Fruit fly (Drosophila melanogaster) whole organism, embryonic: ENCODE data around the gene RpS28b.

Experiments
- Atf-2 ChIP-seq: fragments of 200-800 bp; sonication (Bioruptor generic); optimal IDR thresholded peaks from 2 replicates; lab custom pipeline; 2016; ENCODE audit warnings: missing biosample characterization, missing genetic modification characterization
- CG10147 ChIP-seq: fragments of 200-800 bp; sonication (Bioruptor generic); optimal IDR thresholded peaks from 2 replicates; lab custom pipeline; 2019; ENCODE audit warnings: missing biosample characterization, mild to moderate bottlenecking, missing genetic modification characterization, moderate library complexity
- CG11504 ChIP-seq: fragments of 200-800 bp; sonication (Bioruptor generic); optimal IDR thresholded peaks from 3 replicates; lab custom pipeline; 2019; ENCODE audit warnings: missing biosample characterization, mild to moderate bottlenecking, missing genetic modification characterization, moderate library complexity
- CG11696 ChIP-seq: fragments of 200-800 bp; sonication (Bioruptor generic); IDR thresholded peaks from 2 replicates; pipeline ENCODE4 v1.3.6; 2022; ENCODE audit warnings: missing biosample characterization, missing genetic modification characterization
- CG12104 ChIP-seq: fragments of 200-800 bp; sonication (Bioruptor generic); optimal IDR thresholded peaks from 3 replicates; lab custom pipeline; 2016; ENCODE audit warnings: missing biosample characterization, missing genetic modification characterization
- CG1233 ChIP-seq: fragments of 200-800 bp; sonication (Bioruptor generic); optimal IDR thresholded peaks from 4 replicates; lab custom pipeline; 2018; ENCODE audit warnings: missing biosample characterization, mild to moderate bottlenecking, missing genetic modification characterization
- CG12391 ChIP-seq: fragments of 200-800 bp; sonication (Bioruptor generic); optimal IDR thresholded peaks from 3 replicates; lab custom pipeline; 2018; ENCODE audit warnings: missing biosample characterization, mild to moderate bottlenecking, missing genetic modification characterization, moderate library complexity
- CG13123 ChIP-seq: fragments of 200-800 bp; sonication (Bioruptor generic); optimal IDR thresholded peaks from 2 replicates; lab custom pipeline; 2016; ENCODE audit warnings: missing biosample characterization, missing genetic modification characterization
- CG13296 ChIP-seq: fragments of 200-800 bp; sonication (Bioruptor generic); optimal IDR thresholded peaks from 3 replicates; lab custom pipeline; 2018; ENCODE audit warnings: missing biosample characterization, mild to moderate bottlenecking, missing genetic modification characterization
- CG13424 ChIP-seq: fragments of 200-800 bp; sonication (Bioruptor generic); optimal IDR thresholded peaks from 2 replicates; lab custom pipeline; 2019; ENCODE audit warnings: missing biosample characterization, mild to moderate bottlenecking, missing genetic modification characterization, moderate library complexity
- CG13624 ChIP-seq: fragments of 200-800 bp; sonication (Bioruptor generic); optimal IDR thresholded peaks from 2 replicates; lab custom pipeline; 2016; ENCODE audit warnings: missing biosample characterization, missing genetic modification characterization
- CG16815 ChIP-seq: fragments of 200-800 bp; sonication (Bioruptor generic); optimal IDR thresholded peaks from 3 replicates; lab custom pipeline; 2017; ENCODE audit warnings: missing biosample characterization, mild to moderate bottlenecking, missing genetic modification characterization
- CG17802 ChIP-seq: fragments of 200-800 bp; sonication (Bioruptor generic); optimal IDR thresholded peaks from 2 replicates; lab custom pipeline; 2018; ENCODE audit warnings: missing biosample characterization, mild to moderate bottlenecking, missing genetic modification characterization, moderate library complexity
- CG33557 ChIP-seq: fragments of 200-800 bp; sonication (Bioruptor generic); optimal IDR thresholded peaks from 2 replicates; lab custom pipeline; 2019; ENCODE audit warnings: missing biosample characterization, mild to moderate bottlenecking, missing genetic modification characterization, moderate library complexity
- CG34224 ChIP-seq: fragments of 200-800 bp; sonication (Bioruptor generic); IDR thresholded peaks from 3 replicates; pipeline ENCODE4 v1.3.6; 2022; ENCODE audit warnings: missing biosample characterization, missing genetic modification characterization; ENCODE audit not compliant: partially characterized antibody
- CG3995 ChIP-seq: fragments of 200-800 bp; sonication (Bioruptor generic); optimal IDR thresholded peaks from 3 replicates; lab custom pipeline; 2016; ENCODE audit warnings: missing biosample characterization, missing genetic modification characterization
- CG4404 ChIP-seq: fragments of 200-800 bp; sonication (Bioruptor generic); IDR thresholded peaks from 2 replicates; pipeline ENCODE4 v1.3.6; 2022; ENCODE audit warnings: missing biosample characterization, missing genetic modification characterization
- CG4424 ChIP-seq: fragments of 200-800 bp; sonication (Bioruptor generic); optimal IDR thresholded peaks from 3 replicates; lab custom pipeline; 2016; ENCODE audit warnings: missing biosample characterization, missing genetic modification characterization
- CG6813 ChIP-seq: fragments of 200-800 bp; sonication (Bioruptor generic); optimal IDR thresholded peaks from 2 replicates; lab custom pipeline; 2017; ENCODE audit warnings: missing biosample characterization, missing genetic modification characterization, mild to moderate bottlenecking, moderate library complexity, missing genetic modification reagents
- CG8478 ChIP-seq: fragments of >200 bp; optimal IDR thresholded peaks from 2 replicates; lab custom pipeline; 2018
- CG9727 ChIP-seq: fragments of 200-800 bp; sonication (Bioruptor generic); optimal IDR thresholded peaks from 3 replicates; lab custom pipeline; 2017; ENCODE audit warnings: missing biosample characterization, mild to moderate bottlenecking, missing genetic modification characterization
- CG9876 ChIP-seq: fragments of 200-800 bp; sonication (Bioruptor generic); optimal IDR thresholded peaks from 2 replicates; lab custom pipeline; 2016; ENCODE audit warnings: missing biosample characterization, missing genetic modification characterization
- CTCF ChIP-seq: fragments of 200-800 bp; sonication (Bioruptor generic); optimal IDR thresholded peaks from 2 replicates; lab custom pipeline; 2017; ENCODE audit warnings: missing biosample characterization, mild to moderate bottlenecking, missing genetic modification characterization, moderate library complexity
- Dip2 ChIP-seq: fragments of 200-800 bp; sonication (Bioruptor generic); IDR thresholded peaks from 2 replicates; pipeline ENCODE4 v1.3.6; 2022; ENCODE audit warnings: missing biosample characterization, missing genetic modification characterization
- Doc3 ChIP-seq: fragments of 200-800 bp; sonication (Bioruptor generic); IDR thresholded peaks from 3 replicates; pipeline ENCODE4 v1.3.6; 2022; ENCODE audit warnings: missing biosample characterization, missing genetic modification characterization; ENCODE audit not compliant: partially characterized antibody
- H2.0 ChIP-seq: fragments of 200-800 bp; sonication (Bioruptor generic); IDR thresholded peaks from 2 replicates; pipeline ENCODE4 v1.3.6; 2022; ENCODE audit warnings: missing biosample characterization, missing genetic modification characterization
- HmgZ ChIP-seq: fragments of 200-800 bp; sonication (Bioruptor generic); optimal IDR thresholded peaks from 2 replicates; lab custom pipeline; 2018; ENCODE audit warnings: missing biosample characterization, mild to moderate bottlenecking, missing genetic modification characterization
- Max ChIP-seq: fragments of 200-800 bp; sonication (Bioruptor generic); optimal IDR thresholded peaks from 2 replicates; lab custom pipeline; 2016; ENCODE audit warnings: missing biosample characterization, mild to moderate bottlenecking, missing genetic modification characterization
- Med ChIP-seq: fragments of 200-800 bp; sonication (Bioruptor generic); peaks from one replicate; lab custom pipeline; 2016; ENCODE audit warnings: missing biosample characterization, missing genetic modification characterization, mild to moderate bottlenecking, inconsistent platforms, moderate library complexity
- Oli ChIP-seq: fragments of 200-800 bp; sonication (Bioruptor generic); optimal IDR thresholded peaks from 2 replicates; lab custom pipeline; 2018; ENCODE audit warnings: missing biosample characterization, mild to moderate bottlenecking, missing genetic modification characterization, moderate library complexity
- Pdp1 ChIP-seq, 2 experiments: fragments of 200-800 bp; sonication (Bioruptor generic); optimal IDR thresholded peaks; 3 replicates each; lab custom pipeline; 2016; ENCODE audit warnings: missing biosample characterization in 2 of 2, missing genetic modification characterization in 2 of 2, mild to moderate bottlenecking in 1 of 2, moderate library complexity in 1 of 2
- Ptx1 ChIP-seq: fragments of 200-800 bp; sonication (Bioruptor generic); IDR thresholded peaks from 2 replicates; pipeline ENCODE4 v1.3.6; 2022; ENCODE audit warnings: missing biosample characterization, missing genetic modification characterization
- Rfx ChIP-seq: fragments of 200-800 bp; sonication (Bioruptor generic); IDR thresholded peaks from 2 replicates; pipeline ENCODE4 v1.3.6; 2022; ENCODE audit warnings: missing biosample characterization, missing genetic modification characterization
- Rx ChIP-seq: fragments of 200-800 bp; sonication (Bioruptor generic); IDR thresholded peaks from 2 replicates; pipeline ENCODE4 v1.3.6; 2022; ENCODE audit warnings: missing biosample characterization, missing genetic modification characterization
- Scr ChIP-seq: fragments of 200-800 bp; sonication (Bioruptor generic); IDR thresholded peaks from 2 replicates; pipeline ENCODE4 v1.3.6; 2022; ENCODE audit warnings: missing biosample characterization, missing genetic modification characterization; ENCODE audit not compliant: partially characterized antibody
- Ssrp ChIP-seq: fragments of 200-800 bp; sonication (Bioruptor generic); optimal IDR thresholded peaks from 2 replicates; lab custom pipeline; 2018; ENCODE audit warnings: missing biosample characterization, mild to moderate bottlenecking, missing genetic modification characterization, moderate library complexity
- dati ChIP-seq: fragments of 200-800 bp; sonication (Bioruptor generic); IDR thresholded peaks from 2 replicates; pipeline ENCODE4 v1.3.6; 2022; ENCODE audit warnings: missing biosample characterization, missing genetic modification characterization
- dpn ChIP-seq, 2 experiments: fragments of 200-800 bp; sonication (Bioruptor generic); optimal IDR thresholded peaks; 3 replicates each; lab custom pipeline; 2016; ENCODE audit warnings: missing biosample characterization in 2 of 2, missing genetic modification characterization in 2 of 2
- exex ChIP-seq: fragments of 200-800 bp; sonication (Bioruptor generic); optimal IDR thresholded peaks from 4 replicates; lab custom pipeline; 2018; ENCODE audit warnings: missing biosample characterization, mild to moderate bottlenecking, missing genetic modification characterization, moderate library complexity
- fd3F ChIP-seq: fragments of 200-800 bp; sonication (Bioruptor generic); optimal IDR thresholded peaks from 2 replicates; lab custom pipeline; 2018; ENCODE audit warnings: missing biosample characterization, mild to moderate bottlenecking, missing genetic modification characterization, moderate library complexity
- fd96Cb ChIP-seq: fragments of 200-800 bp; sonication (Bioruptor generic); optimal IDR thresholded peaks from 2 replicates; lab custom pipeline; 2018; ENCODE audit warnings: missing biosample characterization, mild to moderate bottlenecking, missing genetic modification characterization, moderate library complexity
- ind ChIP-seq: fragments of 200-800 bp; sonication (Bioruptor generic); optimal IDR thresholded peaks from 3 replicates; lab custom pipeline; 2016; ENCODE audit warnings: missing biosample characterization, missing genetic modification characterization
- jigr1 ChIP-seq: fragments of 200-800 bp; sonication (Bioruptor generic); IDR thresholded peaks from 3 replicates; pipeline ENCODE4 v1.3.6; 2022; ENCODE audit warnings: missing biosample characterization, missing genetic modification characterization
- lmd ChIP-seq: fragments of 200-800 bp; sonication (Bioruptor generic); IDR thresholded peaks from 2 replicates; pipeline ENCODE4 v1.3.6; 2022; ENCODE audit warnings: missing biosample characterization, missing genetic modification characterization
- lola ChIP-seq, 3 experiments: fragments of >200 bp in 2 of 3; fragments of 200-800 bp in 1 of 3; sonication (Bioruptor generic) in 1 of 3; optimal IDR thresholded peaks; 2 replicates each; lab custom pipeline; 2017 to 2019; ENCODE audit warnings: missing biosample characterization in 3 of 3, missing genetic modification characterization in 3 of 3, mild to moderate bottlenecking in 1 of 3, moderate library complexity in 1 of 3
- onecut ChIP-seq: fragments of 200-800 bp; sonication (Bioruptor generic); IDR thresholded peaks from 2 replicates; pipeline ENCODE4 v1.3.6; 2022; ENCODE audit warnings: missing biosample characterization, missing genetic modification characterization
- ro ChIP-seq: fragments of 200-800 bp; sonication (Bioruptor generic); IDR thresholded peaks from 2 replicates; pipeline ENCODE4 v1.3.6; 2022; ENCODE audit warnings: missing biosample characterization, missing genetic modification characterization
- sima ChIP-seq: fragments of 200-800 bp; sonication (Bioruptor generic); optimal IDR thresholded peaks from 2 replicates; lab custom pipeline; 2016; ENCODE audit warnings: missing biosample characterization, missing genetic modification characterization
- sug ChIP-seq: fragments of 200-800 bp; optimal IDR thresholded peaks from 2 replicates; lab custom pipeline; 2019; ENCODE audit warnings: missing biosample characterization, mild to moderate bottlenecking, missing genetic modification characterization, moderate library complexity
- unpg ChIP-seq: fragments of 200-800 bp; sonication (Bioruptor generic); optimal IDR thresholded peaks from 3 replicates; lab custom pipeline; 2018; ENCODE audit warnings: missing biosample characterization, mild to moderate bottlenecking, missing genetic modification characterization, moderate library complexity
- usp ChIP-seq: fragments of >200 bp; optimal IDR thresholded peaks from 2 replicates; lab custom pipeline; 2017; ENCODE audit warnings: missing biosample characterization, missing genetic modification characterization

RpS28b gene

DNA sequence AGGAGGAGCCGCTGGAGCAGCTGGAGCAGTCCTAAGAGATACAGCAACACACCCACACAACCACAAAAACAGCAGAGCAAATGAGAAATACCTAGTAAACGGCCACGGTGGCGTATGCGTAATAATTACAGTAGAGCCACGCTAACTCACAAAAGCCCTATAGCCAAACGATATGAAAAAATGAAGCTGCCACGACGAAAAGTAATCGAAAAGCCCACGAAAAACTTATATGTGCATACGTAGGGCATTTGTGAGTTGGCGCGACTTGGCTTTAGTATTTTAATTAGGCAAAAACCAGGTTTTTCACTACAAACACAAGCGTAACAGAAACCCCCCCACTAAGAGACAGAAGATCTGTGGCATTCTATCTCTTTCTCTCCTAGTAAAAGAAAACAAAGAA lies 33.5 kb downstream of the RpS28b start (continued):
- TF ChIP-seq unpg (GFP tag; lab: Kevin White, UChicago), result peak; percentile 4
- no peak for TF ChIP-seq CG4424 (GFP tag; lab: Kevin White, UChicago)
- no peak for TF ChIP-seq CTCF (GFP tag; lab: Kevin White, UChicago)
- no peak for TF ChIP-seq Doc3 (GFP tag; lab: Robert Waterston, UW)
- TF ChIP-seq Rx (GFP tag; lab: Robert Waterston, UW), result no peak
- peak; percentile 16 for TF ChIP-seq Oli (tag; lab: Kevin White, UChicago)
- TF ChIP-seq dati (GFP tag; lab: Robert Waterston, UW), result no peak
- 0 out of 2 replicates have a peak, but pooled peaks have one; percentile 24 for TF ChIP-seq Ptx1 (GFP tag; lab: Robert Waterston, UW)
- no peak for TF ChIP-seq CG9876 (GFP tag; lab: Kevin White, UChicago)
- TF ChIP-seq ind (GFP tag; lab: Kevin White, UChicago), result peak; percentile 9
- TF ChIP-seq sima (GFP tag; lab: Kevin White, UChicago), result no peak
- TF ChIP-seq CG8478 (lab: Kevin White, UChicago), result no peak
- peak; percentile 33 for TF ChIP-seq CG11504
- TF ChIP-seq CG13624 (GFP tag; lab: Kevin White, UChicago), result no peak
- TF ChIP-seq fd3F (GFP tag; lab: Kevin White, UChicago), result no peak
- TF ChIP-seq CG11696 (GFP tag; lab: Robert Waterston, UW), result no peak
- TF ChIP-seq CG13296 (GFP tag; lab: Kevin White, UChicago), result peak; percentile 13
- no peak for TF ChIP-seq Max (GFP tag; lab: Kevin White, UChicago)
- no peak for TF ChIP-seq ro (GFP tag; lab: Robert Waterston, UW)
- TF ChIP-seq Atf-2 (GFP tag; lab: Kevin White, UChicago), result no peak
- TF ChIP-seq dpn (GFP tag; optimal IDR thresholded peaks at IDR 0.05; lab: Kevin White, UChicago), result peak; percentile 7
- no peak for TF ChIP-seq CG33557 (GFP tag; lab: Kevin White, UChicago)
- no peak for TF ChIP-seq CG34224
- TF ChIP-seq sug (tag; lab: Kevin White, UChicago), result peak; percentile 25
- TF ChIP-seq, all 482 proteins: peak for 70

- TF ChIP-seq CG4404 (GFP tag; lab: Robert Waterston, UW), result no peak
- peak; percentile 13 for TF ChIP-seq CG12104 (GFP tag; lab: Kevin White, UChicago)
- peak; percentile 7 for TF ChIP-seq CG6813 (GFP tag; lab: Kevin White, UChicago)
- peak; percentile 45 for TF ChIP-seq CG10147
- TF ChIP-seq CG16815 (GFP tag; lab: Kevin White, UChicago), result peak; percentile 5
- TF ChIP-seq Rfx (GFP tag; lab: Robert Waterston, UW), result peak; percentile 52
- no peak for TF ChIP-seq jigr1 (GFP tag; lab: Robert Waterston, UW)
- no peak for TF ChIP-seq usp
- no peak for TF ChIP-seq CG17802 (tag; lab: Kevin White, UChicago)
- peak; percentile 32; the same call in 1 of the 2 replicates for TF ChIP-seq H2.0 (GFP tag; lab: Robert Waterston, UW)
- TF ChIP-seq CG3995 (GFP tag; lab: Kevin White, UChicago), result no peak
- no peak for TF ChIP-seq exex (tag; lab: Kevin White, UChicago)
- TF ChIP-seq CG1233 (GFP tag; lab: Kevin White, UChicago), result peak; percentile 40
- peak; percentile 25 for TF ChIP-seq Med (GFP tag; lab: Kevin White, UChicago)
- TF ChIP-seq CG13123 (GFP tag; lab: Kevin White, UChicago), result no peak
- no peak for TF ChIP-seq onecut (GFP tag; lab: Robert Waterston, UW)
- peak; percentile 47 for TF ChIP-seq fd96Cb (tag; lab: Kevin White, UChicago)
- TF ChIP-seq Ssrp, result peak; percentile 47
- no peak for TF ChIP-seq Scr (GFP tag; lab: Robert Waterston, UW)
- peak; percentile 10 for TF ChIP-seq HmgZ (tag; lab: Kevin White, UChicago)
- TF ChIP-seq CG13424 (tag; lab: Kevin White, UChicago), result peak; percentile 64
- peak in 1 of 3 experiments; percentile 10 for TF ChIP-seq lola (GFP tag; optimal IDR thresholded peaks at IDR 0.05; lab: Kevin White, UChicago)
- TF ChIP-seq CG12391 (tag; lab: Kevin White, UChicago), result peak; percentile 44
- peak; percentile 37 for TF ChIP-seq fd3F (GFP tag; lab: Kevin White, UChicago)
- peak; percentile 9 to 45 for TF ChIP-seq Pdp1 (GFP tag; optimal IDR thresholded peaks at IDR 0.05; lab: Kevin White, UChicago)
- peak; percentile 49 for TF ChIP-seq lmd (GFP tag; lab: Robert Waterston, UW)
- TF ChIP-seq CG9727 (GFP tag; lab: Kevin White, UChicago), result peak; percentile 15
- TF ChIP-seq Dip2 (GFP tag; lab: Robert Waterston, UW), result no peak
These were observed 35.5 kb downstream of the RpS28b start for dm6 chrX:9589928-9590327.
